Worm (Caenorhabditis elegans) whole organism, young adult: Measurements from ENCODE around the gene Y46G5A.8.

Experiments
- F49E8.2 ChIP-seq: sonication (generic microtip); optimal IDR thresholded peaks from 3 replicates; lab custom pipeline; 2017; ENCODE audit warnings: missing genetic modification characterization, mild to moderate bottlenecking, missing compliant biosample characterization, antibody characterized with exemption, moderate library complexity; ENCODE audit not compliant: insufficient read depth
- F57A8.1 ChIP-seq: fragments of 200-800 bp; sonication (Bioruptor generic); optimal IDR thresholded peaks from 2 replicates; lab custom pipeline; 2018; ENCODE audit warnings: mild to moderate bottlenecking, missing genetic modification characterization, moderate library complexity, missing compliant biosample characterization
- Y79H2A.3 ChIP-seq: fragments of 200-800 bp; sonication (Bioruptor generic); conservative IDR thresholded peaks from 2 replicates; pipeline ENCODE4 v1.3.6; 2022; ENCODE audit warnings: missing genetic modification reagents, missing genetic modification characterization, missing compliant biosample characterization
- Y95B8A.8 ChIP-seq: fragments of 200-800 bp; sonication (Bioruptor generic); IDR thresholded peaks from 2 replicates; pipeline ENCODE4 v1.3.6; 2022; ENCODE audit warnings: missing genetic modification reagents, missing genetic modification characterization, missing compliant biosample characterization
- akir-1 ChIP-seq: fragments of 200-800 bp; sonication (Bioruptor generic); optimal IDR thresholded peaks from 2 replicates; lab custom pipeline; 2018; ENCODE audit warnings: mild to moderate bottlenecking, missing genetic modification characterization, moderate library complexity, missing compliant biosample characterization
- attf-5 ChIP-seq: fragments of 200-800 bp; sonication (Bioruptor generic); optimal IDR thresholded peaks from 2 replicates; lab custom pipeline; 2018; ENCODE audit warnings: mild to moderate bottlenecking, missing genetic modification characterization, missing compliant biosample characterization
- bed-1 ChIP-seq: fragments of 200-800 bp; sonication (Bioruptor generic); IDR thresholded peaks from 2 replicates; pipeline ENCODE4 v1.3.6; 2022; ENCODE audit warnings: missing genetic modification reagents, missing genetic modification characterization, missing compliant biosample characterization
- hsf-1 ChIP-seq: fragments of 200-800 bp; sonication (Bioruptor generic); IDR thresholded peaks from 2 replicates; pipeline ENCODE4 v1.3.6; 2022; ENCODE audit warnings: missing genetic modification reagents, missing genetic modification characterization, missing compliant biosample characterization
- madf-6 ChIP-seq: fragments of 200-800 bp; sonication (Bioruptor generic); IDR thresholded peaks from 2 replicates; pipeline ENCODE4 v1.3.6; 2022; ENCODE audit warnings: missing genetic modification reagents, missing genetic modification characterization, missing compliant biosample characterization
- nhr-90 ChIP-seq: sonication (generic microtip); optimal IDR thresholded peaks from 2 replicates; lab custom pipeline; 2016; ENCODE audit warnings: missing genotype, mild to moderate bottlenecking, missing genetic modification characterization, missing compliant biosample characterization
- rcor-1 ChIP-seq: fragments of 200-800 bp; sonication (Bioruptor generic); IDR thresholded peaks from 2 replicates; pipeline ENCODE4 v1.3.6; 2022; ENCODE audit warnings: missing genetic modification reagents, missing genetic modification characterization, missing compliant biosample characterization
- snpc-4 ChIP-seq, 5 experiments: fragments of 150-350 bp in 1 of 5; sonication (generic microtip) in 4 of 5; optimal IDR thresholded peaks; 2 replicates each; lab custom pipeline; 2014 to 2018; ENCODE audit warnings: missing genetic modification characterization in 5 of 5, missing biosample characterization in 3 of 5, antibody characterized with exemption in 2 of 5, mild to moderate bottlenecking in 2 of 5, missing compliant biosample characterization in 2 of 5, missing genotype in 2 of 5, moderate library complexity in 2 of 5, missing genetic modification reagents in 1 of 5
- unc-130 ChIP-seq: sonication (generic microtip); optimal IDR thresholded peaks from 2 replicates; lab custom pipeline; 2016; ENCODE audit warnings: missing genetic modification reagents, missing genetic modification characterization, missing compliant biosample characterization

ce11 chrII:12806602-12807182 lies 50.6 kb downstream of the Y46G5A.8 start, which contains the start of gene spds-1:
- TF ChIP-seq bed-1 (GFP tag; lab: Robert Waterston, UW) (no peak), madf-6 (GFP tag; lab: Robert Waterston, UW) (no peak), snpc-4 (GFP tag; optimal IDR thresholded peaks at IDR 0.05; lab: Kevin White, UChicago) (no peak), snpc-4 (tag; optimal IDR thresholded peaks at IDR 0.05; lab: Kevin White, UChicago) (no peak), Y95B8A.8 (GFP tag; lab: Robert Waterston, UW) (no peak), akir-1 (GFP tag; lab: Kevin White, UChicago) (no peak), nhr-90 (no peak), attf-5 (no peak), unc-130 (GFP tag; lab: Kevin White, UChicago) (no peak), F57A8.1 (no peak), hsf-1 (no peak), F49E8.2 (no peak), Y79H2A.3 (GFP tag; lab: Robert Waterston, UW) (no peak), rcor-1 (GFP tag; lab: Robert Waterston, UW) (no peak)
